Worm (Caenorhabditis elegans) whole organism, young adult: ENCODE results near the gene slcf-1.

ENCODE experiments used
- F33H1.4 ChIP-seq: fragments of 200-800 bp; sonication (Bioruptor generic); IDR thresholded peaks from 2 replicates; pipeline ENCODE4 v1.3.6; 2022; ENCODE audit warnings: missing genetic modification reagents, missing genetic modification characterization, missing compliant biosample characterization
- F49E8.2 ChIP-seq: sonication (generic microtip); optimal IDR thresholded peaks from 3 replicates; lab custom pipeline; 2017; ENCODE audit warnings: missing genetic modification characterization, mild to moderate bottlenecking, missing compliant biosample characterization, antibody characterized with exemption, moderate library complexity; ENCODE audit not compliant: insufficient read depth
- F52B5.7 ChIP-seq: sonication (generic microtip); optimal IDR thresholded peaks from 2 replicates; lab custom pipeline; 2016; ENCODE audit warnings: mild to moderate bottlenecking, missing genetic modification characterization, missing compliant biosample characterization
- F57A8.1 ChIP-seq: fragments of 200-800 bp; sonication (Bioruptor generic); optimal IDR thresholded peaks from 2 replicates; lab custom pipeline; 2018; ENCODE audit warnings: mild to moderate bottlenecking, missing genetic modification characterization, moderate library complexity, missing compliant biosample characterization
- Y53G8AR.9 ChIP-seq: fragments of 200-800 bp; sonication (Bioruptor generic); conservative IDR thresholded peaks from 2 replicates; pipeline ENCODE4 v1.3.6; 2022; ENCODE audit warnings: missing genetic modification reagents, missing genetic modification characterization, missing compliant biosample characterization
- Y67H2A.10 ChIP-seq: fragments of 200-800 bp; sonication (Bioruptor generic); conservative IDR thresholded peaks from 2 replicates; pipeline ENCODE4 v1.3.6; 2022; ENCODE audit warnings: missing genetic modification reagents, missing genetic modification characterization, missing compliant biosample characterization
- ZK185.1 ChIP-seq: sonication (generic microtip); optimal IDR thresholded peaks from 2 replicates; lab custom pipeline; 2016; ENCODE audit warnings: mild to moderate bottlenecking, missing genetic modification characterization, missing compliant biosample characterization; ENCODE audit not compliant: poor library complexity, severe bottlenecking
- ccch-3 ChIP-seq: fragments of 200-800 bp; sonication (Bioruptor generic); optimal IDR thresholded peaks from 2 replicates; lab custom pipeline; 2018; ENCODE audit warnings: mild to moderate bottlenecking, missing genetic modification characterization, missing compliant biosample characterization
- cebp-1 ChIP-seq, 2 experiments: fragments of 200-800 bp in 1 of 2; sonication (Bioruptor generic) in 1 of 2; sonication (generic microtip) in 1 of 2; IDR thresholded peaks in 1 of 2; optimal IDR thresholded peaks in 1 of 2; 2 replicates each; pipeline versions ENCODE4 v1.3.6 to Lab custom; 2017 to 2022; ENCODE audit warnings: missing compliant biosample characterization in 2 of 2, missing genetic modification characterization in 2 of 2, mild to moderate bottlenecking in 1 of 2, missing genetic modification reagents in 1 of 2, moderate library complexity in 1 of 2
- cebp-2 ChIP-seq: fragments of 200-800 bp; sonication (Bioruptor generic); IDR thresholded peaks from 2 replicates; pipeline ENCODE4 v1.3.6; 2022; ENCODE audit warnings: missing genetic modification characterization, missing compliant biosample characterization
- chd-7 ChIP-seq: sonication (generic microtip); optimal IDR thresholded peaks from 2 replicates; lab custom pipeline; 2016; ENCODE audit warnings: mild to moderate bottlenecking, missing genetic modification characterization, moderate library complexity, missing compliant biosample characterization
- dox-1 ChIP-seq: fragments of 200-800 bp; sonication (Bioruptor generic); IDR thresholded peaks from 2 replicates; pipeline ENCODE4 v1.3.6; 2022; ENCODE audit warnings: missing genetic modification reagents, missing genetic modification characterization, missing compliant biosample characterization
- egl-44 ChIP-seq: fragments of 200-800 bp; sonication (Bioruptor generic); IDR thresholded peaks from 2 replicates; pipeline ENCODE4 v1.3.6; 2022; ENCODE audit warnings: missing genetic modification reagents, missing genetic modification characterization, missing compliant biosample characterization
- egrh-3 ChIP-seq: fragments of 200-800 bp; sonication (Bioruptor generic); IDR thresholded peaks from 2 replicates; pipeline ENCODE4 v1.3.6; 2022; ENCODE audit warnings: missing genetic modification reagents, missing genetic modification characterization, missing compliant biosample characterization
- hlh-12 ChIP-seq: sonication (generic microtip); optimal IDR thresholded peaks from 2 replicates; lab custom pipeline; 2016; ENCODE audit warnings: missing genetic modification characterization, missing compliant biosample characterization
- hmg-20 ChIP-seq: fragments of 200-800 bp; sonication (Bioruptor generic); IDR thresholded peaks from 2 replicates; pipeline ENCODE4 v1.3.6; 2022; ENCODE audit warnings: missing genetic modification reagents, missing genetic modification characterization, missing compliant biosample characterization
- lin-40 ChIP-seq: sonication (generic microtip); optimal IDR thresholded peaks from 2 replicates; lab custom pipeline; 2016; ENCODE audit warnings: missing genetic modification characterization, mild to moderate bottlenecking, missing compliant biosample characterization, missing genotype, missing genetic modification reagents
- lin-54 ChIP-seq: fragments of 200-800 bp; sonication (Bioruptor generic); optimal IDR thresholded peaks from 2 replicates; lab custom pipeline; 2018; ENCODE audit warnings: mild to moderate bottlenecking, missing genetic modification characterization, missing compliant biosample characterization
- madf-8 ChIP-seq: fragments of 200-800 bp; sonication (Bioruptor generic); conservative IDR thresholded peaks from 2 replicates; pipeline ENCODE4 v1.3.6; 2022; ENCODE audit warnings: missing genetic modification reagents, missing genetic modification characterization, missing compliant biosample characterization
- mcd-1 ChIP-seq: fragments of 200-800 bp; sonication (Bioruptor generic); IDR thresholded peaks from 2 replicates; pipeline ENCODE4 v1.3.6; 2022; ENCODE audit warnings: missing genetic modification reagents, missing genetic modification characterization, missing compliant biosample characterization
- nhr-179 ChIP-seq: sonication (generic microtip); optimal IDR thresholded peaks from 2 replicates; lab custom pipeline; 2016; ENCODE audit warnings: mild to moderate bottlenecking, missing genetic modification characterization, missing compliant biosample characterization
- nhr-80 ChIP-seq: sonication (generic microtip); optimal IDR thresholded peaks from 2 replicates; lab custom pipeline; 2016; ENCODE audit warnings: missing genetic modification characterization, missing compliant biosample characterization
- nhr-90 ChIP-seq: sonication (generic microtip); optimal IDR thresholded peaks from 2 replicates; lab custom pipeline; 2016; ENCODE audit warnings: missing genotype, mild to moderate bottlenecking, missing genetic modification characterization, missing compliant biosample characterization
- pbrm-1 ChIP-seq: fragments of 200-800 bp; sonication (Bioruptor generic); IDR thresholded peaks from 2 replicates; pipeline ENCODE4 v1.3.6; 2022; ENCODE audit warnings: missing genetic modification reagents, missing genetic modification characterization, missing compliant biosample characterization
- repo-1 ChIP-seq: sonication (generic microtip); optimal IDR thresholded peaks from 2 replicates; lab custom pipeline; 2017; ENCODE audit warnings: mild to moderate bottlenecking, missing genetic modification characterization, missing compliant biosample characterization
- rpc-1 ChIP-seq, 2 experiments: fragments of 150-350 bp in 1 of 2; sonication (generic microtip) in 1 of 2; optimal IDR thresholded peaks; 2 replicates each; lab custom pipeline; 2014 to 2018; ENCODE audit warnings: missing biosample characterization in 1 of 2, missing genetic modification characterization in 1 of 2, missing genetic modification reagents in 1 of 2, missing genotype in 1 of 2
- snpc-1.1 ChIP-seq: sonication (generic microtip); optimal IDR thresholded peaks from 2 replicates; lab custom pipeline; 2017; ENCODE audit warnings: missing genetic modification characterization, mild to moderate bottlenecking, missing compliant biosample characterization, antibody characterized with exemption, moderate library complexity, missing genotype, missing genetic modification reagents; ENCODE audit not compliant: insufficient read depth
- snpc-1.3 ChIP-seq: sonication (generic microtip); optimal IDR thresholded peaks from 2 replicates; lab custom pipeline; 2017; ENCODE audit warnings: missing genetic modification characterization, mild to moderate bottlenecking, missing compliant biosample characterization, antibody characterized with exemption, moderate library complexity, missing genotype, missing genetic modification reagents; ENCODE audit not compliant: insufficient read depth
- tbp1 ChIP-seq: fragments of 200-800 bp; sonication (Bioruptor generic); optimal IDR thresholded peaks from 2 replicates; lab custom pipeline; 2018; ENCODE audit warnings: mild to moderate bottlenecking, missing genetic modification characterization, missing compliant biosample characterization
- unc-62 ChIP-seq: fragments of 150-350 bp; optimal IDR thresholded peaks from 2 replicates; lab custom pipeline; 2014; ENCODE audit warnings: missing biosample characterization, missing genetic modification reagents, missing genetic modification characterization
- xnd-1 ChIP-seq: sonication (generic microtip); optimal IDR thresholded peaks from 2 replicates; lab custom pipeline; 2016; ENCODE audit warnings: missing genotype, missing genetic modification reagents, missing genetic modification characterization, missing compliant biosample characterization
- zim-3 ChIP-seq: sonication (generic microtip); optimal IDR thresholded peaks from 2 replicates; lab custom pipeline; 2017; ENCODE audit warnings: mild to moderate bottlenecking, missing genetic modification characterization, moderate library complexity, missing compliant biosample characterization
- ztf-18 ChIP-seq: sonication (generic microtip); optimal IDR thresholded peaks from 2 replicates; lab custom pipeline; 2016; ENCODE audit warnings: missing genotype, mild to moderate bottlenecking, missing genetic modification characterization, missing compliant biosample characterization
- ztf-26 ChIP-seq: sonication (generic microtip); optimal IDR thresholded peaks from 2 replicates; lab custom pipeline; 2017; ENCODE audit warnings: missing genetic modification characterization, missing compliant biosample characterization
- ztf-3 ChIP-seq: fragments of 200-800 bp; sonication (Bioruptor generic); optimal IDR thresholded peaks from 2 replicates; lab custom pipeline; 2018; ENCODE audit warnings: mild to moderate bottlenecking, missing genetic modification characterization, missing compliant biosample characterization
- ztf-6 ChIP-seq: fragments of 200-800 bp; sonication (Bioruptor generic); IDR thresholded peaks from 2 replicates; pipeline ENCODE4 v1.3.6; 2022; ENCODE audit warnings: missing genetic modification reagents, missing genetic modification characterization, missing compliant biosample characterization

Gene slcf-1

DNA sequence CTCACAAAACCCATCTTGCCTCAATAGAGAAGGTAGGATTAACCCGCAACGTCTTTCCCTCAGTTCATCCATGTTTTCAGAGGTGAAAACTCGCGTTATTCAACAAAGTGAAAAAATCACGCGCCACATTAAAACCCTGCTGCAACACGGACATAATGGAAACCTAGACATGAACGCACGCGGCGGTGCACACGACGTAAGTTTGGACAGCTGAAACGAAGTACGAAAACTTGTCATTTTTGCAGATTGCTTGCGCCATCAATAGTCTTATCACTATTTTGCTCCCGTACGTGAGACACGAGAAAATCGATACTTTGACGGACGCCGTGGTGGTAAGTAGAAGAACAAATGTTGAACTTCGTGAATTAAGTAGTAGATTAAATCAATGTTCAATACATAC, 1.7 kb upstream of the slcf-1 start (continued):
- TF ChIP-seq Y67H2A.10, result no peak
- TF ChIP-seq ztf-6 (GFP tag; lab: Robert Waterston, UW), result no peak
- TF ChIP-seq ztf-3 (GFP tag; lab: Kevin White, UChicago), result no peak
- TF ChIP-seq lin-54 (GFP tag; lab: Kevin White, UChicago), result no peak

DNA sequence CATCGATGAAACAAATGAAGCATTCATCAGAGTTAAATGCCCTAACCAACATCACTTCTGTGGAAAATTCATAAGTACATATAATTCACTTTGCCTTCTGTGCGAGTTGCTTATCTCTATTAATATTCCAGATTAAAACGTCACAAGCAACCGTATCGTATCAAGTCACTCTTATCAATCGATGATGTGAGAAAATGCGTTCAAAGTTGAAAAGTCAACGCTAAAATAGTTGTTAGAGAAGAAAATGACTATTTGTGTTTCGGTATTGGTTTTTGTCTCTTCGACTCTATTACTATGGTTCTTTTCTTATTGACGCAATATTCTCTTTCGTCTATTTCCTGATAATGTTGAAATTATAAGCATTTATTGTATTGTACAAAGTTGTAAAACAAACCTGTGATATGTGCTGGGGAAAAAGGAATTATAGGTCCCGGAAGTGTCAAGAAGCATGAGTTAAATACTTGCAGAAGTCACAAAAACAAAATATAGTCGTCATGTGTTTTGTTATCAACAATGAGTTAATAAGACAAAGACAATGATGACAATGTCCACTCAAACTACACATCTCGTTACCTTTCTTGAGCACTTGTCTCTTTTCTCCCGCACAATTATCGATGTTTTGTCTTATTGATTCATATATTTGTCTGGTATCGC, 3.2 kb downstream of the slcf-1 start:
- peak; percentile 53 for TF ChIP-seq nhr-80 (tag; lab: Kevin White, UChicago)
- TF ChIP-seq cebp-1 (GFP tag; IDR thresholded peaks at IDR 0.05; lab: Robert Waterston, UW), result no peak
- peak; percentile 16 for TF ChIP-seq cebp-1 (tag; optimal IDR thresholded peaks at IDR 0.05; lab: Kevin White, UChicago)
- TF ChIP-seq unc-62 (GFP tag; lab: Kevin White, UChicago), result peak; percentile 35
- TF ChIP-seq ztf-18 (tag; lab: Kevin White, UChicago), result no peak
- peak; percentile 1 for TF ChIP-seq ZK185.1 (tag; lab: Kevin White, UChicago)

ce11 chrX:10533447-10533846, 4.4 kb downstream of the slcf-1 start, which contains the start of gene glo-3:
Gene glo-3, plus strand, starts transcription at chrX:10533699.
- TF ChIP-seq nhr-179 (no peak), nhr-80 (tag; lab: Kevin White, UChicago) (peak; percentile 47)

DNA sequence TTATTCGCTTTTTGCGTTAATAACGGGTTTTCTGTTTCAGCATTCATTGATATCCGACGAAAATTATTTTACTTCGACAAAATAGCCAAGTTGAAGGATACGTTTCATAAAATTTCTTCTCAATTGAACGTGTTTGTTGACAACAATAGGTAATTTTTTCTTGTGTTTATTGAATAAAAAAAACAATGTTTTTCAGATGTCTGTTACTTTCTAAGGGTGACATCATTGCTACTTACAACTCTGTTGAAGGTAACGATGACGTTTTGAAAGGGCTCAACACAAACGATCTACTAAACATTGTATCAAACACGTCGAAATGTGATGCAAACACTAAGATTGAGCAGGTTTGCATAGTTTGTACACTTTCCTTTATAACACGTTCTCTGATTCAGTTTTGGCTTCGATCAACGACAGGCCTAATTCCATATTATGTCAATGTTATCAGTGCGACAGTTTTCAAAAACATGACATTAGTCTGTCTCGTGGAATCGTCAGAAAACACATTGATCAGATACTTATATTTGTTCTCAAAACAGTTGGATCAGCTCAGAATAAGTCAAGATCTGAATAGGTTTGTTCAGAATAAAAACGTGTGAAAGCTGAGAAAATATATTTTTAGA, 5.6 kb downstream of the slcf-1 start:
- TF ChIP-seq nhr-80 (tag; lab: Kevin White, UChicago), result peak; percentile 62
- TF ChIP-seq repo-1 (tag; lab: Kevin White, UChicago), result no peak

DNA sequence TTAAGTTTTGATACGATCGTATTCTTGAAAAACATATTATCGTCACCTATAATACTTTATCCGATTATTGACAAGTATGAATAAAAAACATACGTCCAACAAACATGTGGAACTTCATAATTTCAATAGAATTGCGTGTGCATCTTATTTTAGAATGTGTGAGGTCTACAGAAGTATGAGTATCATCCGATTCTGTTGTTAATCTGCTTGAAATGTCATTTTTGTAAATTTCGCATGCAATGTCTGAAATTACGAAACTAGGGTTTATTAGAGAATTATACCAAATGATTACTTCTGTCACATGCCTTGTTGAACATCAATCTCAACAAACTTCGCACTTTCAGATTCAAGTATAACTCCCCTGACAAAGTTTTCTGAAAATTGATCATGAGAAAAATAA, 12.7 kb downstream of the slcf-1 start:
- TF ChIP-seq pbrm-1 (GFP tag; lab: Robert Waterston, UW) (no peak), tbp1 (GFP tag; lab: Kevin White, UChicago) (no peak), snpc-1.3 (tag; lab: Kevin White, UChicago) (no peak), F52B5.7 (tag; lab: Kevin White, UChicago) (no peak), F57A8.1 (no peak), F33H1.4 (no peak), rpc-1 (optimal IDR thresholded peaks at IDR 0.05; lab: Kevin White, UChicago) (no peak), rpc-1 (tag; optimal IDR thresholded peaks at IDR 0.05; lab: Kevin White, UChicago) (no peak)
- TF ChIP-seq, all 124 proteins: peak for 0

DNA sequence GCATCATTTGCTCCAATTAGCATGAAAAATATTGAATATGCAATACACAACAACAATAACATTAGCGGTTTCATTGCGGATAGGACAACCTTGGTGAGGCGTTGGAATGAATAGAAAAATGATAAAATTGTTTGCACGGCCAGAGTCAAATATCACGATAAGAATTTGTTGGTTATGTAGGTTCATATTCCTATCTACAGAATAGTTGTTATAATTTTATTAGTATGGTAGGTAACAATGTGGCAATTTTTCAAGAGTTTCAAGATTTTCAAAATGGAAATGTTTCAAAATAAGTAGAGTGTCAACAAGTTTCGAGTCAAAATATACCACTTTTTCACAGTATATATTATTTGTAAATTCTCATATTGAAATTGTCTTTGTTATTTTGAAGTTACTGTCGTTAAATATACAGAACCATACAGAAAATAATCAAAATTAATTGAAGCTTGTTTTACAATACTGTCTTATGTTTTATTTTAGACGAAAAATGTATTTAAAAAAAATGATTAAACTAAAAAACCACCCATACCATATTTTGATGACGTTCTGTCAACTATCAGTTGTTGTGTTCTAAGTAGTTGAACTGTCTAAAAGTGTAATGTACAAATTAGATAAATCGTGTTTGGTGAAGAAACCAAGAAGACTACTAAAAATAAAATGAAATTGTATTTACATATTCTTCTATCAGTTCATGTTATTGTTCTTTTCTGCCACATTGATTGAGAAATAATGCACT, 13.4 kb downstream of the slcf-1 start, which contains the start of the genes F59F5.3 and F59F5.4:
F59F5.3 (minus strand) TSS at position 101 of the 736 bp plus-strand sequence.
F59F5.4 (plus strand) TSS at position 686 of the 736 bp plus-strand sequence.
- TF ChIP-seq snpc-1.1 (tag; lab: Kevin White, UChicago), result no peak
- TF ChIP-seq hmg-20 (GFP tag; lab: Robert Waterston, UW), result no peak
- TF ChIP-seq mcd-1 (GFP tag; lab: Robert Waterston, UW), result no peak
- TF ChIP-seq hlh-12, result no peak
- TF ChIP-seq egrh-3 (GFP tag; lab: Robert Waterston, UW), result no peak
- no peak for TF ChIP-seq lin-40
- TF ChIP-seq zim-3 (tag; lab: Kevin White, UChicago), result no peak
- TF ChIP-seq nhr-90 (tag; lab: Kevin White, UChicago), result no peak
- TF ChIP-seq dox-1 (GFP tag; lab: Robert Waterston, UW), result no peak
- no peak for TF ChIP-seq egl-44 (GFP tag; lab: Robert Waterston, UW)
- TF ChIP-seq Y53G8AR.9 (GFP tag; lab: Robert Waterston, UW), result no peak
- no peak for TF ChIP-seq F49E8.2 (tag; lab: Kevin White, UChicago)
- TF ChIP-seq xnd-1 (tag; lab: Kevin White, UChicago), result no peak
- no peak for TF ChIP-seq ztf-26 (tag; lab: Kevin White, UChicago)
- no peak for TF ChIP-seq cebp-2 (GFP tag; lab: Robert Waterston, UW)
- TF ChIP-seq chd-7 (tag; lab: Kevin White, UChicago), result no peak
- no peak for TF ChIP-seq ccch-3 (GFP tag; lab: Kevin White, UChicago)
- TF ChIP-seq madf-8, result no peak
- no peak for TF ChIP-seq ZK185.1 (tag; lab: Kevin White, UChicago)
